Fruit fly (Drosophila melanogaster): ENCODE measurements around the gene pst.

pst gene

DNA sequence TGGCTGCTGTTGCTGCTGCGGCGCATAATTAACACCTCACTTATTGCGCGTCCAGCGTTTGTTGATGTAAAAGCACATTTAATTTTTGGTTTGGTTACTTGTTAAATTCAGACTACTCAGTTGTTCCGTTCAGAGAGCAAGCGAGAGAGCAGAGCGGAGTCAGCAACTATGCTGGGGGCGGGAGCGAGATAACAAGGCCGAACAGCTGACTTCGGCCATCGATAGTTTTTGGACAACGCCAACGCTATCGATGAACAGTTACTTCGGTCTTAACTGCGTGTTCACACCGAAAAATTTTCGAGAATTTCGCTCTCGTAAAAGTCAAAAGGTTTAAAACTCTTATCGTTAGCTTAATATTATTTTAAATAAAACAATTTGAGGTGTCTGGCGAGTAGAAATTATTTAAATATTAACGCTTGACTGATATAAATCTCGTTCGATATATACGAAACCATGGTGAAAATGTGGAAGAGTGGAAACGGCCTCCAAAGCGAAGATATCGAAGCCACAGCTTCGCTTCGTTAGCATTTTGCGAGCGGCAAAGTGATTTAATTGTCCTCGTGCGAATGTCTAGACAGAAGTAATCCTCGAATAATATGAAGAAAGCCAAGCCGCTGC lies 21.4 kb upstream of the pst start, which contains the start of the genes SMSr and smid (continued):
- TF ChIP-seq mirr (GFP tag; optimal IDR thresholded peaks at IDR 0.05) (peak; percentile 19), CG10462 (GFP tag; optimal IDR thresholded peaks at IDR 0.05) (no peak), Dll (GFP tag; IDR thresholded peaks at IDR 0.05; ENCODE audit: partially characterized antibody) (peak; percentile 91), Sox100B (GFP tag; optimal IDR thresholded peaks at IDR 0.05) (peak; percentile 43), btn (GFP tag; optimal IDR thresholded peaks at IDR 0.05) (no peak), bbx (GFP tag; IDR thresholded peaks at IDR 0.05; ENCODE audit: partially characterized antibody) (peak; percentile 83), CG2678 (tag; optimal IDR thresholded peaks at IDR 0.05) (no peak), lab (GFP tag; optimal IDR thresholded peaks at IDR 0.05) (peak; percentile 51), CG8281 (tag; optimal IDR thresholded peaks at IDR 0.05) (no peak), CG12104 (GFP tag; optimal IDR thresholded peaks at IDR 0.05) (no peak), jumu (GFP tag; optimal IDR thresholded peaks at IDR 0.05) (peak; percentile 51), nerfin-1 (tag; optimal IDR thresholded peaks at IDR 0.05) (peak; percentile 45), CG14965 (GFP tag; optimal IDR thresholded peaks at IDR 0.05; ENCODE audit: borderline replicate concordance) (no peak), NfI (GFP tag; optimal IDR thresholded peaks at IDR 0.05) (peak; percentile 58), jing (GFP tag; optimal IDR thresholded peaks at IDR 0.05) (no peak), Ravus (GFP tag; IDR thresholded peaks at IDR 0.05) (no peak), vfl (GFP tag; optimal IDR thresholded peaks at IDR 0.05) (peak; percentile 42), pzg (GFP tag; optimal IDR thresholded peaks at IDR 0.05) (peak; percentile 73), CG10321 (GFP tag; IDR thresholded peaks at IDR 0.05) (no peak), Six4 (GFP tag; optimal IDR thresholded peaks at IDR 0.05) (peak; percentile 35), CG6175 (GFP tag; IDR thresholded peaks at IDR 0.05) (no peak), sens (GFP tag) (peak; percentile 95), CG12236 (GFP tag; optimal IDR thresholded peaks at IDR 0.05) (no peak), CG34224 (GFP tag; IDR thresholded peaks at IDR 0.05; ENCODE audit: partially characterized antibody) (peak; percentile 71), CG2712 (tag; optimal IDR thresholded peaks at IDR 0.05) (peak; percentile 76), Stat92E (GFP tag; optimal IDR thresholded peaks at IDR 0.05) (peak in 1 of 3 experiments; percentile 70), lola (GFP tag; optimal IDR thresholded peaks at IDR 0.05) (peak in 2 of 3 experiments; percentile 61 to 65), wdn (GFP tag; IDR thresholded peaks at IDR 0.05) (no peak), Doc3 (GFP tag; IDR thresholded peaks at IDR 0.05; ENCODE audit: partially characterized antibody) (peak; percentile 85), HLH54F (GFP tag; optimal IDR thresholded peaks at IDR 0.05) (peak; percentile 55), CG8388 (GFP tag; optimal IDR thresholded peaks at IDR 0.05) (no peak), BtbVII (GFP tag; optimal IDR thresholded peaks at IDR 0.05) (peak; percentile 36), nau (GFP tag; optimal IDR thresholded peaks at IDR 0.05) (no peak), Nf-YB (GFP tag; optimal IDR thresholded peaks at IDR 0.05) (peak; percentile 2), CG9817 (tag; optimal IDR thresholded peaks at IDR 0.05) (peak; percentile 67), Gug (GFP tag; IDR thresholded peaks at IDR 0.05) (peak; percentile 18; the same call in 1 of the 4 replicates), CG12155 (GFP tag; optimal IDR thresholded peaks at IDR 0.05) (peak; percentile 64), hth (optimal IDR thresholded peaks at IDR 0.05) (no peak), p53 (GFP tag; optimal IDR thresholded peaks at IDR 0.05) (no peak), cad (GFP tag; optimal IDR thresholded peaks at IDR 0.05) (no peak), Doc2 (GFP tag; IDR thresholded peaks at IDR 0.05) (no peak), stc (GFP tag; IDR thresholded peaks at IDR 0.05) (no peak), HLH4C (GFP tag; IDR thresholded peaks at IDR 0.05; ENCODE audit: partially characterized antibody) (peak; percentile 88), CG15269 (tag; optimal IDR thresholded peaks at IDR 0.05) (peak; percentile 59), CG6683 (GFP tag; optimal IDR thresholded peaks at IDR 0.05) (no peak), CG17359 (tag; optimal IDR thresholded peaks at IDR 0.05) (peak; percentile 53), CoRest (tag; optimal IDR thresholded peaks at IDR 0.05) (peak; percentile 79), CG11560 (tag; IDR thresholded peaks at IDR 0.05) (no peak; the same call in 2 of the 3 replicates)

Data from whole organism, embryonic.